Fruit fly (Drosophila melanogaster) whole organism, pupa: ENCODE measurements around the gene Afti.

Experiments
- CG13204 ChIP-seq: fragments of 200-800 bp; sonication (Bioruptor generic); optimal IDR thresholded peaks from 2 replicates; lab custom pipeline; 2018; ENCODE audit warnings: missing biosample characterization, mild to moderate bottlenecking, missing genetic modification characterization, moderate library complexity
- CG17806 ChIP-seq: fragments of 200-800 bp; sonication (Bioruptor generic); optimal IDR thresholded peaks from 2 replicates; lab custom pipeline; 2018; ENCODE audit warnings: missing biosample characterization, mild to moderate bottlenecking, missing genetic modification characterization, moderate library complexity
- EcR ChIP-seq: fragments of 200-800 bp; sonication (Bioruptor generic); optimal IDR thresholded peaks from 3 replicates; lab custom pipeline; 2019; ENCODE audit warnings: missing biosample characterization, missing genetic modification characterization, mild to moderate bottlenecking, moderate library complexity, missing genetic modification reagents
- Snoo ChIP-seq: fragments of 200-800 bp; sonication (Bioruptor generic); optimal IDR thresholded peaks from 3 replicates; lab custom pipeline; 2017; ENCODE audit warnings: missing biosample characterization, mild to moderate bottlenecking, missing genetic modification characterization, inconsistent platforms
- gl ChIP-seq: fragments of 200-800 bp; sonication (Bioruptor generic); optimal IDR thresholded peaks from 2 replicates; lab custom pipeline; 2018; ENCODE audit warnings: missing biosample characterization, mild to moderate bottlenecking, missing genetic modification characterization

DNA sequence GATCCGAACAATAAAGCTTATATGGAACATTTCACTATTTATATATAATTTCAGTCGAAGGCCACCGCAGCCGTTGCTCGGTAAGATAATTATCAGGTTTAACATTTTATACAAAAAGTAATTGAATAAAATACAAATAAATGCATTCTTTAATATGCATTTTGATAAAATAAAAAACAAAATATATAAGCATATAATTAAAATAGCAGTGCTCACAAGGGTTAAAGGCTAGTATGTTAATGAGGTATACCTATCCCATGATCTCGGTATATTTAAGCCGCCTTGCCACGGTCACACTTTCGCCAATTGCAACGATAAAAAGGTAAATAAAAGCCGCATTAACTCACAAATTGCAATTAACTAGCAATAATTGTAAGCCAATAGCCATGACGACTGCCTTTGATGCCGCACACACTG, 17.7 kb downstream of the Afti start, which contains the start of gene Polr2I:
- TF ChIP-seq CG13204 (GFP tag; lab: Kevin White, UChicago) (no peak), EcR (GFP tag; lab: Kevin White, UChicago) (no peak), CG17806 (tag; lab: Kevin White, UChicago) (no peak), Snoo (tag; lab: Kevin White, UChicago) (peak; percentile 37), gl (tag; lab: Kevin White, UChicago) (no peak)
